Worm (Caenorhabditis elegans) whole organism, L2 larva: ENCODE measurements around the gene anoh-2.

Experiments
- F13H6.1 ChIP-seq: sonication (generic microtip); optimal IDR thresholded peaks from 2 replicates; lab custom pipeline; 2016; ENCODE audit warnings: missing genetic modification characterization, missing compliant biosample characterization
- R02D3.7 ChIP-seq: fragments of 150-350 bp; optimal IDR thresholded peaks from 2 replicates; lab custom pipeline; 2014; ENCODE audit warnings: missing biosample characterization, missing genetic modification characterization
- Y55F3AM.14 ChIP-seq: fragments of 200-800 bp; sonication (Bioruptor generic); optimal IDR thresholded peaks from 2 replicates; lab custom pipeline; 2018; ENCODE audit warnings: mild to moderate bottlenecking, missing genetic modification characterization, missing compliant biosample characterization
- ZK546.5 ChIP-seq: sonication (generic microtip); optimal IDR thresholded peaks from 2 replicates; lab custom pipeline; 2017; ENCODE audit warnings: missing biosample characterization, missing genetic modification characterization
- alr-1 ChIP-seq: fragments of 150-350 bp; optimal IDR thresholded peaks from 2 replicates; lab custom pipeline; 2014; ENCODE audit warnings: missing biosample characterization, missing genetic modification characterization
- aly-2 ChIP-seq: fragments of 150-350 bp; optimal IDR thresholded peaks from 2 replicates; lab custom pipeline; 2014; ENCODE audit warnings: missing biosample characterization, missing genetic modification characterization
- ama-1 ChIP-seq: fragments of 150-350 bp; optimal IDR thresholded peaks from 2 replicates; lab custom pipeline; 2018; ENCODE audit warnings: inconsistent platforms
- blmp-1 ChIP-seq: sonication (generic microtip); optimal IDR thresholded peaks from 2 replicates; lab custom pipeline; 2017; ENCODE audit warnings: missing genetic modification characterization, mild to moderate bottlenecking, missing compliant biosample characterization, antibody characterized with exemption, moderate library complexity; ENCODE audit not compliant: insufficient read depth
- ceh-16 ChIP-seq: fragments of 150-350 bp; optimal IDR thresholded peaks from 2 replicates; lab custom pipeline; 2014; ENCODE audit warnings: missing biosample characterization, missing genetic modification characterization
- crh-2 ChIP-seq: sonication (generic microtip); optimal IDR thresholded peaks from 2 replicates; lab custom pipeline; 2017; ENCODE audit warnings: missing biosample characterization, missing genetic modification characterization
- dmd-4 ChIP-seq: sonication (generic microtip); optimal IDR thresholded peaks from 2 replicates; lab custom pipeline; 2017; ENCODE audit warnings: missing biosample characterization, missing genetic modification characterization
- egl-27 ChIP-seq: sonication (generic microtip); optimal IDR thresholded peaks from 3 replicates; lab custom pipeline; 2017; ENCODE audit warnings: missing biosample characterization, missing genetic modification reagents, missing genetic modification characterization
- elt-1 ChIP-seq: fragments of 150-350 bp; optimal IDR thresholded peaks from 2 replicates; lab custom pipeline; 2014; ENCODE audit warnings: missing biosample characterization, missing genetic modification characterization
- elt-3 ChIP-seq: sonication (generic microtip); optimal IDR thresholded peaks from 2 replicates; lab custom pipeline; 2017; ENCODE audit warnings: missing biosample characterization, missing genetic modification characterization
- fos-1 ChIP-seq: fragments of 150-350 bp; optimal IDR thresholded peaks from 2 replicates; lab custom pipeline; 2014; ENCODE audit warnings: missing biosample characterization, missing genetic modification characterization
- gmeb-1 ChIP-seq: fragments of 150-350 bp; optimal IDR thresholded peaks from 2 replicates; lab custom pipeline; 2014; ENCODE audit warnings: missing biosample characterization, missing genetic modification characterization
- lin-11 ChIP-seq: fragments of 150-350 bp; sonication (generic microtip); optimal IDR thresholded peaks from 2 replicates; lab custom pipeline; 2014; ENCODE audit warnings: missing biosample characterization, missing genetic modification characterization, inconsistent platforms, mixed read lengths
- lin-13 ChIP-seq: fragments of 150-350 bp; optimal IDR thresholded peaks from 2 replicates; lab custom pipeline; 2014; ENCODE audit warnings: missing biosample characterization, missing genetic modification reagents, missing genetic modification characterization
- lsy-2 ChIP-seq, 2 experiments: fragments of 150-350 bp in 1 of 2; sonication (generic microtip) in 1 of 2; optimal IDR thresholded peaks; 2 replicates each; lab custom pipeline; 2014 to 2017; ENCODE audit warnings: missing biosample characterization in 2 of 2, missing genetic modification characterization in 2 of 2
- mab-5 ChIP-seq: fragments of 150-350 bp; optimal IDR thresholded peaks from 2 replicates; lab custom pipeline; 2014; ENCODE audit warnings: missing biosample characterization, missing genetic modification characterization
- mdl-1 ChIP-seq, 2 experiments: fragments of 150-350 bp in 1 of 2; sonication (generic microtip) in 1 of 2; optimal IDR thresholded peaks; 2 replicates each; lab custom pipeline; 2017; ENCODE audit warnings: missing biosample characterization in 2 of 2, missing genetic modification characterization in 2 of 2
- nhr-129 ChIP-seq: fragments of 150-350 bp; optimal IDR thresholded peaks from 2 replicates; lab custom pipeline; 2014; ENCODE audit warnings: missing biosample characterization, missing genetic modification characterization
- nhr-237 ChIP-seq: fragments of 150-350 bp; optimal IDR thresholded peaks from 2 replicates; lab custom pipeline; 2014; ENCODE audit warnings: missing biosample characterization, missing genetic modification characterization
- nhr-25 ChIP-seq: fragments of 150-350 bp; sonication (generic microtip); optimal IDR thresholded peaks from 3 replicates; lab custom pipeline; 2014; ENCODE audit warnings: missing biosample characterization, missing genetic modification characterization
- nhr-6 ChIP-seq: fragments of 150-350 bp; optimal IDR thresholded peaks from 2 replicates; lab custom pipeline; 2014; ENCODE audit warnings: missing biosample characterization, missing genetic modification characterization
- nhr-77 ChIP-seq: fragments of 150-350 bp; optimal IDR thresholded peaks from 2 replicates; lab custom pipeline; 2014; ENCODE audit warnings: missing biosample characterization, missing genetic modification characterization
- skn-1 ChIP-seq: sonication (generic microtip); optimal IDR thresholded peaks from 2 replicates; lab custom pipeline; 2017; ENCODE audit warnings: missing biosample characterization, missing genetic modification characterization
- sma-3 ChIP-seq: sonication (generic microtip); optimal IDR thresholded peaks from 2 replicates; lab custom pipeline; 2016; ENCODE audit warnings: missing genetic modification reagents, missing genetic modification characterization, missing compliant biosample characterization
- sma-9 ChIP-seq, 2 experiments: fragments of 150-350 bp in 1 of 2; sonication (generic microtip) in 1 of 2; optimal IDR thresholded peaks; 2 replicates each; lab custom pipeline; 2014 to 2016; ENCODE audit warnings: missing genetic modification characterization in 2 of 2, mild to moderate bottlenecking in 1 of 2, missing biosample characterization in 1 of 2, missing compliant biosample characterization in 1 of 2, missing genetic modification reagents in 1 of 2, moderate library complexity in 1 of 2
- snpc-4 ChIP-seq: fragments of 150-350 bp; optimal IDR thresholded peaks from 2 replicates; lab custom pipeline; 2014; ENCODE audit warnings: missing biosample characterization, missing genetic modification characterization
- unc-39 ChIP-seq: fragments of 150-350 bp; optimal IDR thresholded peaks from 2 replicates; lab custom pipeline; 2014; ENCODE audit warnings: missing biosample characterization, missing genetic modification characterization
- unc-55 ChIP-seq: fragments of 150-350 bp; sonication (generic microtip); optimal IDR thresholded peaks from 3 replicates; lab custom pipeline; 2014; ENCODE audit warnings: missing biosample characterization, missing genetic modification reagents, missing genetic modification characterization
- unc-62 ChIP-seq: fragments of 150-350 bp; optimal IDR thresholded peaks from 2 replicates; lab custom pipeline; 2014; ENCODE audit warnings: missing biosample characterization, missing genetic modification reagents, missing genetic modification characterization
- ztf-4 ChIP-seq: fragments of 150-350 bp; optimal IDR thresholded peaks from 2 replicates; lab custom pipeline; 2014; ENCODE audit warnings: missing biosample characterization, missing genetic modification characterization

anoh-2 gene

ce11 chrIV:14687716-14688115 lies 29.6 kb downstream of the anoh-2 start:
- TF ChIP-seq Y55F3AM.14 (GFP tag; lab: Kevin White, UChicago) (no peak), ama-1 (lab: Kevin White, UChicago) (no peak), nhr-77 (tag; lab: Kevin White, UChicago) (no peak), aly-2 (tag; lab: Kevin White, UChicago) (no peak), blmp-1 (tag; lab: Kevin White, UChicago) (no peak), mdl-1 (tag; optimal IDR thresholded peaks at IDR 0.05; lab: Kevin White, UChicago) (no peak), sma-9 (GFP tag; optimal IDR thresholded peaks at IDR 0.05; lab: Kevin White, UChicago) (no peak), sma-9 (tag; optimal IDR thresholded peaks at IDR 0.05; lab: Kevin White, UChicago) (no peak), fos-1 (tag; lab: Kevin White, UChicago) (no peak), unc-62 (GFP tag; lab: Kevin White, UChicago) (no peak), mab-5 (tag; lab: Kevin White, UChicago) (no peak), nhr-25 (tag; lab: Kevin White, UChicago) (no peak), alr-1 (tag; lab: Kevin White, UChicago) (no peak), elt-1 (tag; lab: Kevin White, UChicago) (no peak), snpc-4 (tag; lab: Kevin White, UChicago) (no peak)

- TF ChIP-seq elt-1 (tag; lab: Kevin White, UChicago) (no peak), fos-1 (tag; lab: Kevin White, UChicago) (no peak), elt-3 (no peak), ama-1 (lab: Kevin White, UChicago) (no peak), nhr-6 (tag; lab: Kevin White, UChicago) (no peak), ceh-16 (no peak), mdl-1 (tag; optimal IDR thresholded peaks at IDR 0.05; lab: Kevin White, UChicago) (no peak), lsy-2 (tag; optimal IDR thresholded peaks at IDR 0.05; lab: Kevin White, UChicago) (no peak), ZK546.5 (no peak), ztf-4 (tag; lab: Kevin White, UChicago) (no peak), dmd-4 (tag; lab: Kevin White, UChicago) (no peak), sma-9 (GFP tag; optimal IDR thresholded peaks at IDR 0.05; lab: Kevin White, UChicago) (no peak), sma-9 (tag; optimal IDR thresholded peaks at IDR 0.05; lab: Kevin White, UChicago) (no peak), egl-27 (tag; lab: Kevin White, UChicago) (no peak), nhr-129 (no peak)
These were observed 41.7 kb downstream of the anoh-2 start, which contains the start of gene haf-8 for ce11 chrIV:14699840-14700239. Gene haf-8 (minus strand): TSS chrIV:14699940.

ce11 chrIV:14704155-14704554 lies 46.0 kb downstream of the anoh-2 start, which contains the start of gene Y57G11C.40:
Gene Y57G11C.40 (minus strand): TSS chrIV:14704255.
- no peak for TF ChIP-seq lin-11 (tag; lab: Kevin White, UChicago)
- no peak for TF ChIP-seq F13H6.1 (tag; lab: Kevin White, UChicago)
- TF ChIP-seq lin-13 = no peak
- TF ChIP-seq unc-39 (tag; lab: Kevin White, UChicago) = no peak
- TF ChIP-seq skn-1 (tag; lab: Kevin White, UChicago) = no peak
- no peak for TF ChIP-seq egl-27 (tag; lab: Kevin White, UChicago)
- TF ChIP-seq gmeb-1 (tag; lab: Kevin White, UChicago) = no peak
- TF ChIP-seq snpc-4 (tag; lab: Kevin White, UChicago) = no peak
- TF ChIP-seq R02D3.7 (tag; lab: Kevin White, UChicago) = no peak
- TF ChIP-seq nhr-6 (tag; lab: Kevin White, UChicago) = no peak
- no peak for TF ChIP-seq fos-1 (tag; lab: Kevin White, UChicago)
- no peak for TF ChIP-seq nhr-237 (tag; lab: Kevin White, UChicago)
- no peak for TF ChIP-seq ztf-4 (tag; lab: Kevin White, UChicago)
- TF ChIP-seq unc-55 (GFP tag; lab: Kevin White, UChicago) = no peak
- no peak for TF ChIP-seq crh-2 (tag; lab: Kevin White, UChicago)
- TF ChIP-seq sma-3 (GFP tag; lab: Kevin White, UChicago) = no peak

- TF ChIP-seq crh-2 (tag; lab: Kevin White, UChicago) (no peak), unc-55 (GFP tag; lab: Kevin White, UChicago) (no peak), fos-1 (tag; lab: Kevin White, UChicago) (no peak), aly-2 (tag; lab: Kevin White, UChicago) (no peak), mab-5 (tag; lab: Kevin White, UChicago) (no peak), blmp-1 (tag; lab: Kevin White, UChicago) (no peak), lin-11 (tag; lab: Kevin White, UChicago) (no peak), snpc-4 (tag; lab: Kevin White, UChicago) (no peak)
These were observed 46.8 kb downstream of the anoh-2 start for ce11 chrIV:14704952-14705351.
